Worm (Caenorhabditis elegans) whole organism, young adult: Measurements from ENCODE around the gene ptr-1.

ENCODE experiments used
- B0336.3 ChIP-seq: fragments of 200-800 bp; sonication (Bioruptor generic); IDR thresholded peaks from 2 replicates; pipeline ENCODE4 v1.3.6; 2022; ENCODE audit warnings: missing genetic modification characterization, missing compliant biosample characterization
- C17E4.6 ChIP-seq: fragments of 200-800 bp; sonication (Bioruptor generic); IDR thresholded peaks from 2 replicates; pipeline ENCODE4 v1.3.6; 2022; ENCODE audit warnings: missing genetic modification reagents, missing genetic modification characterization, missing compliant biosample characterization
- F10E7.11 ChIP-seq: sonication (generic microtip); optimal IDR thresholded peaks from 2 replicates; lab custom pipeline; 2017; ENCODE audit warnings: mild to moderate bottlenecking, missing genetic modification characterization, moderate library complexity, missing compliant biosample characterization
- F23B12.7 ChIP-seq: sonication (generic microtip); optimal IDR thresholded peaks from 2 replicates; lab custom pipeline; 2017; ENCODE audit warnings: missing genetic modification characterization, mild to moderate bottlenecking, missing compliant biosample characterization, antibody characterized with exemption, moderate library complexity; ENCODE audit not compliant: insufficient read depth
- F33H1.4 ChIP-seq: fragments of 200-800 bp; sonication (Bioruptor generic); IDR thresholded peaks from 2 replicates; pipeline ENCODE4 v1.3.6; 2022; ENCODE audit warnings: missing genetic modification reagents, missing genetic modification characterization, missing compliant biosample characterization
- F52B5.7 ChIP-seq: sonication (generic microtip); optimal IDR thresholded peaks from 2 replicates; lab custom pipeline; 2016; ENCODE audit warnings: mild to moderate bottlenecking, missing genetic modification characterization, missing compliant biosample characterization
- F55B11.4 ChIP-seq: sonication (generic microtip); optimal IDR thresholded peaks from 2 replicates; lab custom pipeline; 2016; ENCODE audit warnings: missing compliant biosample characterization, missing genetic modification characterization, borderline replicate concordance; ENCODE audit not compliant: insufficient read depth
- K12H6.12 ChIP-seq: fragments of 200-800 bp; sonication (Bioruptor generic); optimal IDR thresholded peaks from 2 replicates; lab custom pipeline; 2018; ENCODE audit warnings: mild to moderate bottlenecking, missing genetic modification characterization, missing compliant biosample characterization
- Y53G8AR.9 ChIP-seq: fragments of 200-800 bp; sonication (Bioruptor generic); conservative IDR thresholded peaks from 2 replicates; pipeline ENCODE4 v1.3.6; 2022; ENCODE audit warnings: missing genetic modification reagents, missing genetic modification characterization, missing compliant biosample characterization
- attf-3 ChIP-seq: fragments of 200-800 bp; sonication (Bioruptor generic); conservative IDR thresholded peaks from 2 replicates; pipeline ENCODE4 v1.3.6; 2022; ENCODE audit warnings: missing genetic modification reagents, missing genetic modification characterization, missing compliant biosample characterization
- attf-6 ChIP-seq: fragments of 200-800 bp; sonication (Bioruptor generic); IDR thresholded peaks from 2 replicates; pipeline ENCODE4 v1.3.6; 2022; ENCODE audit warnings: missing genetic modification reagents, missing genetic modification characterization, missing compliant biosample characterization
- ccch-3 ChIP-seq: fragments of 200-800 bp; sonication (Bioruptor generic); optimal IDR thresholded peaks from 2 replicates; lab custom pipeline; 2018; ENCODE audit warnings: mild to moderate bottlenecking, missing genetic modification characterization, missing compliant biosample characterization
- ceh-100 ChIP-seq: fragments of 200-800 bp; sonication (Bioruptor generic); IDR thresholded peaks from 2 replicates; pipeline ENCODE4 v1.3.6; 2022; ENCODE audit warnings: missing genetic modification reagents, missing genetic modification characterization, missing compliant biosample characterization
- ceh-27 ChIP-seq: fragments of 200-800 bp; sonication (Bioruptor generic); optimal IDR thresholded peaks from 2 replicates; lab custom pipeline; 2018; ENCODE audit warnings: mild to moderate bottlenecking, missing genetic modification characterization, moderate library complexity, missing compliant biosample characterization
- efl-1 ChIP-seq: fragments of 150-350 bp; optimal IDR thresholded peaks from 2 replicates; lab custom pipeline; 2014; ENCODE audit warnings: missing biosample characterization, missing genetic modification reagents, missing genetic modification characterization
- egl-18 ChIP-seq: fragments of 200-800 bp; sonication (Bioruptor generic); IDR thresholded peaks from 2 replicates; pipeline ENCODE4 v1.3.6; 2022; ENCODE audit warnings: missing genetic modification reagents, missing genetic modification characterization, missing compliant biosample characterization
- egl-44 ChIP-seq: fragments of 200-800 bp; sonication (Bioruptor generic); IDR thresholded peaks from 2 replicates; pipeline ENCODE4 v1.3.6; 2022; ENCODE audit warnings: missing genetic modification reagents, missing genetic modification characterization, missing compliant biosample characterization
- hmg-1.2 ChIP-seq: fragments of 200-800 bp; sonication (Bioruptor generic); IDR thresholded peaks from 2 replicates; pipeline ENCODE4 v1.3.6; 2022; ENCODE audit warnings: missing genetic modification reagents, missing genetic modification characterization, missing compliant biosample characterization
- hsf-1 ChIP-seq: fragments of 200-800 bp; sonication (Bioruptor generic); IDR thresholded peaks from 2 replicates; pipeline ENCODE4 v1.3.6; 2022; ENCODE audit warnings: missing genetic modification reagents, missing genetic modification characterization, missing compliant biosample characterization
- lin-35 ChIP-seq, 3 experiments: fragments of 150-350 bp in 2 of 3; sonication (generic microtip) in 1 of 3; optimal IDR thresholded peaks; 2 replicates each; lab custom pipeline; 2014 to 2018; ENCODE audit warnings: missing biosample characterization in 3 of 3, missing genetic modification characterization in 3 of 3, missing genetic modification reagents in 3 of 3
- lin-54 ChIP-seq: fragments of 200-800 bp; sonication (Bioruptor generic); optimal IDR thresholded peaks from 2 replicates; lab custom pipeline; 2018; ENCODE audit warnings: mild to moderate bottlenecking, missing genetic modification characterization, missing compliant biosample characterization
- lsl-1 ChIP-seq: fragments of 200-800 bp; sonication (Bioruptor generic); optimal IDR thresholded peaks from 2 replicates; lab custom pipeline; 2018; ENCODE audit warnings: mild to moderate bottlenecking, missing genetic modification characterization, moderate library complexity, missing compliant biosample characterization
- madf-3 ChIP-seq: fragments of 200-800 bp; sonication (Bioruptor generic); IDR thresholded peaks from 2 replicates; pipeline ENCODE4 v1.3.6; 2022; ENCODE audit warnings: missing genetic modification reagents, missing genetic modification characterization, missing compliant biosample characterization
- madf-8 ChIP-seq: fragments of 200-800 bp; sonication (Bioruptor generic); conservative IDR thresholded peaks from 2 replicates; pipeline ENCODE4 v1.3.6; 2022; ENCODE audit warnings: missing genetic modification reagents, missing genetic modification characterization, missing compliant biosample characterization
- mcd-1 ChIP-seq: fragments of 200-800 bp; sonication (Bioruptor generic); IDR thresholded peaks from 2 replicates; pipeline ENCODE4 v1.3.6; 2022; ENCODE audit warnings: missing genetic modification reagents, missing genetic modification characterization, missing compliant biosample characterization
- mxl-1 ChIP-seq: sonication (generic microtip); optimal IDR thresholded peaks from 2 replicates; lab custom pipeline; 2016; ENCODE audit warnings: missing genetic modification characterization, missing compliant biosample characterization
- nfya-1 ChIP-seq: sonication (generic microtip); optimal IDR thresholded peaks from 2 replicates; lab custom pipeline; 2017; ENCODE audit warnings: antibody characterized with exemption, missing compliant biosample characterization, missing genetic modification characterization, borderline replicate concordance; ENCODE audit not compliant: insufficient read depth
- nhr-179 ChIP-seq: sonication (generic microtip); optimal IDR thresholded peaks from 2 replicates; lab custom pipeline; 2016; ENCODE audit warnings: mild to moderate bottlenecking, missing genetic modification characterization, missing compliant biosample characterization
- nhr-27 ChIP-seq: fragments of 200-800 bp; sonication (Bioruptor generic); optimal IDR thresholded peaks from 2 replicates; lab custom pipeline; 2018; ENCODE audit warnings: mild to moderate bottlenecking, missing genetic modification characterization, moderate library complexity, missing compliant biosample characterization
- nhr-80 ChIP-seq: sonication (generic microtip); optimal IDR thresholded peaks from 2 replicates; lab custom pipeline; 2016; ENCODE audit warnings: missing genetic modification characterization, missing compliant biosample characterization
- nhr-90 ChIP-seq: sonication (generic microtip); optimal IDR thresholded peaks from 2 replicates; lab custom pipeline; 2016; ENCODE audit warnings: missing genotype, mild to moderate bottlenecking, missing genetic modification characterization, missing compliant biosample characterization
- rcor-1 ChIP-seq: fragments of 200-800 bp; sonication (Bioruptor generic); IDR thresholded peaks from 2 replicates; pipeline ENCODE4 v1.3.6; 2022; ENCODE audit warnings: missing genetic modification reagents, missing genetic modification characterization, missing compliant biosample characterization
- repo-1 ChIP-seq: sonication (generic microtip); optimal IDR thresholded peaks from 2 replicates; lab custom pipeline; 2017; ENCODE audit warnings: mild to moderate bottlenecking, missing genetic modification characterization, missing compliant biosample characterization
- sptf-2 ChIP-seq: fragments of 200-800 bp; sonication (Bioruptor generic); optimal IDR thresholded peaks from 2 replicates; lab custom pipeline; 2018; ENCODE audit warnings: mild to moderate bottlenecking, missing genetic modification characterization, missing compliant biosample characterization
- tlf-1 ChIP-seq: fragments of 200-800 bp; sonication (Bioruptor generic); optimal IDR thresholded peaks from 2 replicates; lab custom pipeline; 2018; ENCODE audit warnings: mild to moderate bottlenecking, missing genetic modification characterization, missing compliant biosample characterization
- unc-62 ChIP-seq: fragments of 150-350 bp; optimal IDR thresholded peaks from 2 replicates; lab custom pipeline; 2014; ENCODE audit warnings: missing biosample characterization, missing genetic modification reagents, missing genetic modification characterization
- ztf-18 ChIP-seq: sonication (generic microtip); optimal IDR thresholded peaks from 2 replicates; lab custom pipeline; 2016; ENCODE audit warnings: missing genotype, mild to moderate bottlenecking, missing genetic modification characterization, missing compliant biosample characterization
- ztf-26 ChIP-seq: sonication (generic microtip); optimal IDR thresholded peaks from 2 replicates; lab custom pipeline; 2017; ENCODE audit warnings: missing genetic modification characterization, missing compliant biosample characterization
- ztf-6 ChIP-seq: fragments of 200-800 bp; sonication (Bioruptor generic); IDR thresholded peaks from 2 replicates; pipeline ENCODE4 v1.3.6; 2022; ENCODE audit warnings: missing genetic modification reagents, missing genetic modification characterization, missing compliant biosample characterization

ptr-1 gene

ce11 chrV:9146196-9146595 is 35.3 kb downstream of the ptr-1 start:
- TF ChIP-seq nhr-80 (tag; lab: Kevin White, UChicago) = peak; percentile 70
- TF ChIP-seq madf-8 = no peak

- TF ChIP-seq K12H6.12 (tag; lab: Kevin White, UChicago) (no peak), madf-3 (GFP tag; lab: Robert Waterston, UW) (no peak), nhr-27 (tag; lab: Kevin White, UChicago) (no peak)
These were observed 37.6 kb downstream of the ptr-1 start for ce11 chrV:9143896-9144295.

- TF ChIP-seq F33H1.4 (GFP tag; lab: Robert Waterston, UW) (no peak), attf-3 (GFP tag; lab: Robert Waterston, UW) (no peak), lin-54 (no peak), F52B5.7 (no peak), lsl-1 (no peak), ceh-27 (GFP tag; lab: Kevin White, UChicago) (no peak), egl-18 (GFP tag; lab: Robert Waterston, UW) (no peak), rcor-1 (GFP tag; lab: Robert Waterston, UW) (no peak), ztf-6 (GFP tag; lab: Robert Waterston, UW) (no peak), ztf-26 (tag; lab: Kevin White, UChicago) (no peak), attf-6 (GFP tag; lab: Robert Waterston, UW) (no peak), egl-44 (GFP tag; lab: Robert Waterston, UW) (no peak), F23B12.7 (tag; lab: Kevin White, UChicago) (no peak), nfya-1 (no peak), lin-35 (GFP tag; optimal IDR thresholded peaks at IDR 0.05; lab: Kevin White, UChicago) (no peak), hmg-1.2 (GFP tag; lab: Robert Waterston, UW) (no peak)
These were observed 40.2 kb downstream of the ptr-1 start, which contains the start of gene pitr-3 for ce11 chrV:9141297-9141696. TSS of gene pitr-3 (minus strand) at chrV:9141397.

ce11 chrV:9137618-9138017 is 43.9 kb downstream of the ptr-1 start, which contains the start of gene pitr-2:
TSS of gene pitr-2 (minus strand) at chrV:9137718.
- no peak for TF ChIP-seq ztf-18 (tag; lab: Kevin White, UChicago)
- TF ChIP-seq mxl-1 (tag; lab: Kevin White, UChicago) = no peak
- no peak for TF ChIP-seq rcor-1 (GFP tag; lab: Robert Waterston, UW)
- no peak for TF ChIP-seq unc-62 (GFP tag; lab: Kevin White, UChicago)

- no peak for TF ChIP-seq mxl-1 (tag; lab: Kevin White, UChicago)
- TF ChIP-seq nhr-179 = no peak
- TF ChIP-seq lin-54 = no peak
- no peak for TF ChIP-seq tlf-1
- no peak for TF ChIP-seq nhr-90 (tag; lab: Kevin White, UChicago)
- TF ChIP-seq C17E4.6 (GFP tag; lab: Robert Waterston, UW) = no peak
- no peak for TF ChIP-seq ceh-27 (GFP tag; lab: Kevin White, UChicago)
- TF ChIP-seq F10E7.11 (tag; lab: Kevin White, UChicago) = no peak
- no peak for TF ChIP-seq ceh-100 (GFP tag; lab: Robert Waterston, UW)
- TF ChIP-seq hsf-1 = no peak
- no peak for TF ChIP-seq sptf-2 (GFP tag; lab: Kevin White, UChicago)
- no peak for TF ChIP-seq attf-3 (GFP tag; lab: Robert Waterston, UW)
- TF ChIP-seq efl-1 (GFP tag; lab: Kevin White, UChicago) = no peak
- no peak for TF ChIP-seq ccch-3 (GFP tag; lab: Kevin White, UChicago)
- TF ChIP-seq F55B11.4 (tag; lab: Kevin White, UChicago) = no peak
- TF ChIP-seq repo-1 = no peak
- no peak for TF ChIP-seq Y53G8AR.9 (GFP tag; lab: Robert Waterston, UW)
- TF ChIP-seq B0336.3 = no peak
- TF ChIP-seq mcd-1 (GFP tag; lab: Robert Waterston, UW) = no peak
These were observed 47.6 kb downstream of the ptr-1 start, which contains the start of gene B0222.1 for ce11 chrV:9133950-9134349. TSS of gene B0222.1 (plus strand) at chrV:9134255.
